Worm (Caenorhabditis elegans) whole organism, L2 larva: ENCODE measurements around the gene clec-167.
A peak's percentile ranks its signal among the peaks of the same experiment; 100 is the strongest.

ENCODE experiments used
- F13H6.1 ChIP-seq: sonication (generic microtip); optimal IDR thresholded peaks from 2 replicates; lab custom pipeline; 2016; ENCODE audit warnings: missing genetic modification characterization, missing compliant biosample characterization
- R02D3.7 ChIP-seq: fragments of 150-350 bp; optimal IDR thresholded peaks from 2 replicates; lab custom pipeline; 2014; ENCODE audit warnings: missing biosample characterization, missing genetic modification characterization
- Y55F3AM.14 ChIP-seq: fragments of 200-800 bp; sonication (Bioruptor generic); optimal IDR thresholded peaks from 2 replicates; lab custom pipeline; 2018; ENCODE audit warnings: mild to moderate bottlenecking, missing genetic modification characterization, missing compliant biosample characterization
- aly-2 ChIP-seq: fragments of 150-350 bp; optimal IDR thresholded peaks from 2 replicates; lab custom pipeline; 2014; ENCODE audit warnings: missing biosample characterization, missing genetic modification characterization
- ama-1 ChIP-seq: fragments of 150-350 bp; optimal IDR thresholded peaks from 2 replicates; lab custom pipeline; 2018; ENCODE audit warnings: inconsistent platforms
- blmp-1 ChIP-seq: sonication (generic microtip); optimal IDR thresholded peaks from 2 replicates; lab custom pipeline; 2017; ENCODE audit warnings: missing genetic modification characterization, mild to moderate bottlenecking, missing compliant biosample characterization, antibody characterized with exemption, moderate library complexity; ENCODE audit not compliant: insufficient read depth
- crh-2 ChIP-seq: sonication (generic microtip); optimal IDR thresholded peaks from 2 replicates; lab custom pipeline; 2017; ENCODE audit warnings: missing biosample characterization, missing genetic modification characterization
- egl-27 ChIP-seq: sonication (generic microtip); optimal IDR thresholded peaks from 3 replicates; lab custom pipeline; 2017; ENCODE audit warnings: missing biosample characterization, missing genetic modification reagents, missing genetic modification characterization
- elt-1 ChIP-seq: fragments of 150-350 bp; optimal IDR thresholded peaks from 2 replicates; lab custom pipeline; 2014; ENCODE audit warnings: missing biosample characterization, missing genetic modification characterization
- fos-1 ChIP-seq: fragments of 150-350 bp; optimal IDR thresholded peaks from 2 replicates; lab custom pipeline; 2014; ENCODE audit warnings: missing biosample characterization, missing genetic modification characterization
- lin-13 ChIP-seq: fragments of 150-350 bp; optimal IDR thresholded peaks from 2 replicates; lab custom pipeline; 2014; ENCODE audit warnings: missing biosample characterization, missing genetic modification reagents, missing genetic modification characterization
- lin-39 ChIP-seq: fragments of 150-350 bp; optimal IDR thresholded peaks from 2 replicates; lab custom pipeline; 2014; ENCODE audit warnings: missing biosample characterization, missing genetic modification reagents, missing genetic modification characterization
- lsy-2 ChIP-seq, 2 experiments: fragments of 150-350 bp in 1 of 2; sonication (generic microtip) in 1 of 2; optimal IDR thresholded peaks; 2 replicates each; lab custom pipeline; 2014 to 2017; ENCODE audit warnings: missing biosample characterization in 2 of 2, missing genetic modification characterization in 2 of 2
- mab-5 ChIP-seq: fragments of 150-350 bp; optimal IDR thresholded peaks from 2 replicates; lab custom pipeline; 2014; ENCODE audit warnings: missing biosample characterization, missing genetic modification characterization
- mdl-1 ChIP-seq, 2 experiments: fragments of 150-350 bp in 1 of 2; sonication (generic microtip) in 1 of 2; optimal IDR thresholded peaks; 2 replicates each; lab custom pipeline; 2017; ENCODE audit warnings: missing biosample characterization in 2 of 2, missing genetic modification characterization in 2 of 2
- nhr-12 ChIP-seq: fragments of 150-350 bp; optimal IDR thresholded peaks from 2 replicates; lab custom pipeline; 2014; ENCODE audit warnings: missing biosample characterization, missing genetic modification characterization
- nhr-129 ChIP-seq: fragments of 150-350 bp; optimal IDR thresholded peaks from 2 replicates; lab custom pipeline; 2014; ENCODE audit warnings: missing biosample characterization, missing genetic modification characterization
- nhr-237 ChIP-seq: fragments of 150-350 bp; optimal IDR thresholded peaks from 2 replicates; lab custom pipeline; 2014; ENCODE audit warnings: missing biosample characterization, missing genetic modification characterization
- nhr-6 ChIP-seq: fragments of 150-350 bp; optimal IDR thresholded peaks from 2 replicates; lab custom pipeline; 2014; ENCODE audit warnings: missing biosample characterization, missing genetic modification characterization
- peb-1 ChIP-seq: fragments of 150-350 bp; optimal IDR thresholded peaks from 2 replicates; lab custom pipeline; 2014; ENCODE audit warnings: missing biosample characterization, missing genetic modification characterization
- sem-4 ChIP-seq: fragments of 150-350 bp; optimal IDR thresholded peaks from 2 replicates; lab custom pipeline; 2014; ENCODE audit warnings: missing biosample characterization, missing genetic modification reagents, missing genetic modification characterization
- skn-1 ChIP-seq: sonication (generic microtip); optimal IDR thresholded peaks from 2 replicates; lab custom pipeline; 2017; ENCODE audit warnings: missing biosample characterization, missing genetic modification characterization
- unc-39 ChIP-seq: fragments of 150-350 bp; optimal IDR thresholded peaks from 2 replicates; lab custom pipeline; 2014; ENCODE audit warnings: missing biosample characterization, missing genetic modification characterization
- zag-1 ChIP-seq: fragments of 150-350 bp; optimal IDR thresholded peaks from 2 replicates; lab custom pipeline; 2014; ENCODE audit warnings: missing biosample characterization, missing genetic modification characterization
- ztf-11 ChIP-seq: sonication (generic microtip); optimal IDR thresholded peaks from 2 replicates; lab custom pipeline; 2017; ENCODE audit warnings: missing biosample characterization, missing genetic modification characterization
- ztf-4 ChIP-seq: fragments of 150-350 bp; optimal IDR thresholded peaks from 2 replicates; lab custom pipeline; 2014; ENCODE audit warnings: missing biosample characterization, missing genetic modification characterization

clec-167 gene

DNA sequence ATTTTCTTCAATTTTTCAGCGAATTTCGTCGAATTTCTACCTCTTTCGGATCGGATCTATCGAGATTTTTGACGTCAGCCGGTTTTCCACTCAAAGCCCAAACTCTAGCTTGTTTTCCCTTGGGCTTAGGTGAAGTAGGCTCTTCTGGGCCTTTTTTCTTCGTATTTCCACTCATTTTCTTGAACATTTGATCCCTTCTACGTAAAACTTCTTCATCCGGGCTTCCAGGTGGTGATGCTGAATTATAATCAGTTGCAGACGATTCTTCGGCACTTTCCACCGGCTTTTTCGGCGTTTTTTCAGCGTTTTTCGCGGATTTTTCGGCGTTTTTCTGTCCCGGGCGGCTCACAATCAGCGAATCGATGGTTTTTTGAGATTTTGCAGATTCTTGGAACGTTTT lies 17.4 kb downstream of the clec-167 start:
- TF ChIP-seq mdl-1 (tag; optimal IDR thresholded peaks at IDR 0.05; lab: Kevin White, UChicago): no peak
- TF ChIP-seq sem-4 (tag; lab: Kevin White, UChicago): no peak

DNA sequence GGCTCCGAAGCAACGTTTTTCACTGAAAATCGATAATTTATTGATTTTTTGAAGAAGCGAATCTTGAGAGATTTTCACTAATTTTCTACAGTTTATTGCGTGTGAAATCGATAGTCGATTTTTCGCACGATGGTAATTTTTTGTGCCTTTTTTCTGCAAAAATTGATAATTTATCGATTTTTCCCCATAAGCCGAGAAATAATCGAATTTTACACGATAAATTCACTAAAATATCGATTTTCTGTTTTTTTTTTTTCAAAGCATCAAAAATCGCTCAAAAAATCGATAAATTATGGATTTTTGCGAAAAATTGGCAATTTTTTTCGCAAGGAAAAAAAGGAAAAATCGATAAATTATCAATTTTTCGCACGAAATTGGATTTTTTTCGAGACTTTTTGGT lies 19.7 kb downstream of the clec-167 start:
- TF ChIP-seq ztf-11 (tag; lab: Kevin White, UChicago) (no peak), Y55F3AM.14 (GFP tag; lab: Kevin White, UChicago) (no peak), zag-1 (tag; lab: Kevin White, UChicago) (no peak), unc-39 (tag; lab: Kevin White, UChicago) (no peak), sem-4 (tag; lab: Kevin White, UChicago) (no peak), egl-27 (no peak), elt-1 (tag; lab: Kevin White, UChicago) (no peak), peb-1 (tag; lab: Kevin White, UChicago) (no peak), nhr-6 (no peak), lsy-2 (tag; optimal IDR thresholded peaks at IDR 0.05; lab: Kevin White, UChicago) (no peak)

DNA sequence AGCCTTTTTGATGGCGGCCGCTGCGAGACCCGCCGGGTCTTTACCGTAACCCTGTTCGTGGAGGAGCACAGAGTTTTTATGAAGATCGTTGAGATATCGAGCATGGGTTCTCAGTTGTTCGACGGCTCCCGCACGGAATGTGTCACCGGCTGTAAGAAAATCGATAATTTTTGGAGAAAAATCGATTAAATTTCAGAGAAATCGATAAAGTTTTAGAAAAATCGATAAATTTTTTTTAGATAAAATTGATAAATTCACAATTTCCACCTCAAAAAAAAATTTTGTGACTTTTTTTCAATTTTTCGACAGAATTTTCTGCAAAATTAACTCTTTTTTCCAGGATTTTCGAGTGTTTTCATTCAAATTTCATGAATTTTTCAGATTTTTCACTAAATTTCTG lies 20.8 kb downstream of the clec-167 start:
- TF ChIP-seq mdl-1 (tag; optimal IDR thresholded peaks at IDR 0.05; lab: Kevin White, UChicago): no peak

DNA sequence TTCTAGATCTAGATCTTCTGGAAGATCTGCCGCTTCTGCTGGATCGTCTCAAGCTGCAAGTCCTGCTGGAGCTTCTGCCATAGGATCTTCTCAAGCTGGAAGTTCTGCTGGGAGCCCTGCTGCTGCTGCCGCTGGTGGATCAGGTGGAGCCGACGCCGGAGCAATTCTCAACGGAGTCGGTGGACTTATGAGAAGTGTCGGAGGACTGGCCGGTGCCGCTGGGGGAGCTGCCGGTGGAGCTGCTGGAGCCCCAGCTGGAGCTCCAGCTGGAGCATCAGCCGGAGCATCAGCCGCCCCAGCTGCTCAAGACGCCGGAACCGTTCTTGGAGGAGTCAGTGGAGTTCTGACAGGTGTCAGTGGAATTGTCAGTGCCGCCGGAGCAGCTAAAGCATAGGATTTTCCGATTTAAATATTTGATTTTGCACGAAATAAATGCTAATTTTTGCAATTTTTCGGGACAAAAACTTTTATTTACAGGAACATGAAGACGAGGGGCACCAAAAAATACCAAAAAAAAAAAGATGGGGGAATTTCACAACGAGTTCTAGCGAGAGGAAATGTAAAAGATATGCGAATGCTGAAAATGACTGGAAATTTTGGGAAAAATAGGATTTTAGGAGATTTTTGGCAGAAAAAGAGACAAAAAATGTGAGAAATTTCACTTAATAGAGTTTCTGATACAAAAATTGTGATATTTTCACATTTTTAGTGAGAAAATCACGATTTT lies 22.9 kb downstream of the clec-167 start:
- TF ChIP-seq lin-39 (tag; lab: Kevin White, UChicago): no peak
- TF ChIP-seq nhr-12 (tag; lab: Kevin White, UChicago): no peak
- TF ChIP-seq lsy-2 (tag; optimal IDR thresholded peaks at IDR 0.05; lab: Kevin White, UChicago): no peak
- no peak for TF ChIP-seq lin-13 (GFP tag; lab: Kevin White, UChicago)
- TF ChIP-seq ama-1: no peak
- TF ChIP-seq mab-5 (tag; lab: Kevin White, UChicago): no peak
- TF ChIP-seq fos-1 (tag; lab: Kevin White, UChicago): no peak
- TF ChIP-seq unc-39 (tag; lab: Kevin White, UChicago): no peak
- TF ChIP-seq sem-4 (tag; lab: Kevin White, UChicago): no peak
- TF ChIP-seq R02D3.7: no peak
- no peak for TF ChIP-seq F13H6.1
- TF ChIP-seq nhr-129 (tag; lab: Kevin White, UChicago): no peak
- TF ChIP-seq ztf-4 (tag; lab: Kevin White, UChicago): no peak
- no peak for TF ChIP-seq mdl-1 (tag; optimal IDR thresholded peaks at IDR 0.05; lab: Kevin White, UChicago)
- no peak for TF ChIP-seq nhr-237 (tag; lab: Kevin White, UChicago)

DNA sequence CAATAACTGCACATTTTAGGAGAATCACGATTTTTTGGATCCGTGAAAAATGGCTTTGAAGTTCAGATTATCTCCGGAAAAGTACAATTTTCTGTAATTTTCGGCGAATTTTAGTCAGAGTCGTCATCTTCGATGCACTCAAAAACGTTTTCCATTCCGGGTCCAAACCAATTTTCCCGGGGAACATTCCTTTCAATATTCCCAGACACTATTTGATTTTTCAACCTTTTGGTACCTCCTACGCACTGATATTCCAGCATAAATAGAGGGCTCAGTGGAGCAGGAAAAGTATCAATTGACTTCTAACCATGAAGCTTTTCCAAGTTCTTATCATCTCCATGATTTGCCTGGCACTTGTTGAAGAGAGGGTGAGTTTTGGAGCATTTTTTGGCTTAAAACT lies 23.9 kb downstream of the clec-167 start, which contains the start of gene W09G12.6:
TSS of gene W09G12.6 (plus strand) at position 301 of the 400 bp plus-strand sequence.
- no peak for TF ChIP-seq lin-13 (GFP tag; lab: Kevin White, UChicago)
- no peak for TF ChIP-seq elt-1 (tag; lab: Kevin White, UChicago)
- TF ChIP-seq skn-1: no peak

DNA sequence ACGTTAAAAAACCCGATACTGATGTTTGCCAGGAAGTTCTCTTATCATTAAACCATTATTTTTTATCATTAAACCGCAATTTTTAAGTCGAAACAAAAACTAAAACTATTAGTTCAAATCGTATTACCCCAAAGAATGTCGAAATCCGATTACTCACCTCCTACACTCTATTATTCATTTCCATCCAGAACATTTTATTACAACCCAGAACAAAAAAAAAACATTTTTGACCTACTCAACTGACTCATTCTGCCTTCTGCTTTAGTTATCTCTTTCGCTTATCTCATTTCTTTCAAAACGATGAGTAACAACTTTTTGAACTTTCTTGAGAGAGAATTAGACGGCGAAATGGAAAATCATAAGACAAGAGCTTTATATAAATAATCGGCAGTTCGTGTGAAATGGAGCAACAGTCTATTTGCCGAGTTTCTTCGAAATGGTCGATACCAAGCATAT lies 26.8 kb downstream of the clec-167 start, which contains the start of gene W09G12.7:
TSS of gene W09G12.7 (plus strand) at position 406 of the 456 bp plus-strand sequence.
- TF ChIP-seq aly-2 (tag; lab: Kevin White, UChicago): no peak
- TF ChIP-seq blmp-1 (tag; lab: Kevin White, UChicago): no peak
- TF ChIP-seq fos-1 (tag; lab: Kevin White, UChicago): peak; percentile 72

DNA sequence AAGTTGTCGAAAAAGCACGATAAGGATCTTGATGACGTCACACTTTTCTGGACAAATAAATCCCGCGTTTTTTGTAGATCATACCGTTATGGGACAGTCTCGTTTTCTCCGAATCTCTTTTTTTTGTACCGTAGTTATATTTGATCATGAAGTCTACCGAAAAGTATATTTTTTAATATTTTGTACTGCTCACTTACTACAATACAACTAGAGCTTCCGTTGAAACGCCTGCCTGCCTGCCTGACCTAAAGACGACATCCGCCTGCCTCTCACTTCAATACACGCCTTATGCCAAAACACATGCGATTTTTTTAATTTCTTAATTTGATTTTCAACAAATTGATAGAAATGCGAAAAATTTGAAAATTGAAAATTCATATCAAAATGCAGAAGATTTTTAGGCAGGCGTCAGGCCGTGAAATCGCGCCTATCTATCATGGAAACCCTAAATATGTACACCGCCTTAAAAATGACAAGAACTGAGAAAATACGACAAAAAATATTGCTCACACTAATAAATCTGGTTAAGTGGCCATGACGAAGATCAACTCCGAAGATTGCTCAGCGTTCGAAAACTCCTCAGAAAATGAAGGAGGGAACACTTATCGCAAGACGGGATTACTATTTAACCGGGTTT lies 29.8 kb downstream of the clec-167 start, which contains the start of gene W09G12.8:
TSS of gene W09G12.8 (plus strand) at position 587 of the 637 bp plus-strand sequence.
- TF ChIP-seq crh-2 (tag; lab: Kevin White, UChicago) (no peak), ztf-4 (tag; lab: Kevin White, UChicago) (no peak), unc-39 (tag; lab: Kevin White, UChicago) (no peak)
